Worm (Caenorhabditis elegans): ENCODE measurements around the gene C45G9.10.

C45G9.10 gene

DNA sequence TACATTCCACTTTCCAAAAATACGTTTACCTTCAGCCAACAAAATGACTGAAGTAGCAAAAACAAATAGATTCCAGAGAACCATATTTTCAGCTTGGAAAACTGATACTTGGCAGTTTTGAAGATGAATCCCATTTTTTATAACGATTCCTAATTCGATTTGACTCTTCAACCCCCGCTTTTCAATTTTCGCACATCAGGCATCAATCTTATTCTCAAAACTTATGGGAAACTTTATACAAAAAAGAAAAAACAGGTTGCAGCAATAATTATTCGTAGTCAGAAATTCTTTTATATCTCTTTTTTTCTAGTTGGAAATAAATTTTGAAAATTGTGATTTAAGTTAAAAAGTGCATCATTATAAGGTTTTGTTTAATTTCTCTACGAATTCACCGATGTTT is at the start of gene C45G9.10:
Gene C45G9.10, minus strand, starts transcription at position 101 of the 400 bp plus-strand sequence.
- TF ChIP-seq med-1 (GFP tag; optimal IDR thresholded peaks at IDR 0.05; ENCODE audit: insufficient read depth) (no peak), ref-1 (GFP tag; conservative IDR thresholded peaks at IDR 0.05) (no peak), tab-1 (GFP tag; IDR thresholded peaks at IDR 0.05) (no peak), klf-2 (GFP tag; conservative IDR thresholded peaks at IDR 0.05) (no peak), T22C8.4 (GFP tag; IDR thresholded peaks at IDR 0.05) (no peak), ztf-29 (GFP tag; IDR thresholded peaks at IDR 0.05) (no peak), cog-1 (tag; optimal IDR thresholded peaks at IDR 0.05) (no peak), flt-1 (GFP tag; IDR thresholded peaks at IDR 0.05) (no peak), ztf-23 (GFP tag; IDR thresholded peaks at IDR 0.05) (no peak)

DNA sequence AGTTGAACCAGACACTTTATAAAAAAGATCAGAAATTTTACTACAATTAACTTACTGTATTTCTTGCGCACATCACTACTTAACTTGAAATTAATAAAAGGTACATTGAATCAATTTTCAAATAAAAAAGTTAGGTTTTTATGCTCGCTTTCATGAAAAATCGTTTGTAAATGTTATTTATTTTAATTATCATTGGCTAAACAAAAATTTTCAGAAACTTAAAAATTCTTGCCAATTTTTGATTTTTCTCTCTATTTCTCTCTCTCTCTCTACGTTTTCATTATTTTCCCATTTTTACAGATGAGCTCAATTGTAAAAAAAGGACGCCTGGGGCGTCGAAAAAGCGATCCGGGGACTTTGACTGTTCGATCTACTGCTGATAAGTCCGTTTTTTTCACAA is 47.7 kb upstream of the C45G9.10 start, which contains the start of gene sax-2:
Gene sax-2, plus strand, starts transcription at position 301 of the 400 bp plus-strand sequence.
- TF ChIP-seq flt-1 (GFP tag; IDR thresholded peaks at IDR 0.05) (no peak), cog-1 (tag; optimal IDR thresholded peaks at IDR 0.05) (no peak), ref-1 (GFP tag; conservative IDR thresholded peaks at IDR 0.05) (no peak), klf-2 (GFP tag; conservative IDR thresholded peaks at IDR 0.05) (no peak), tab-1 (GFP tag; IDR thresholded peaks at IDR 0.05) (no peak), med-1 (GFP tag; optimal IDR thresholded peaks at IDR 0.05; ENCODE audit: insufficient read depth) (no peak), T22C8.4 (GFP tag; IDR thresholded peaks at IDR 0.05) (no peak), ztf-29 (GFP tag; IDR thresholded peaks at IDR 0.05) (no peak), ztf-23 (GFP tag; IDR thresholded peaks at IDR 0.05) (no peak)

DNA sequence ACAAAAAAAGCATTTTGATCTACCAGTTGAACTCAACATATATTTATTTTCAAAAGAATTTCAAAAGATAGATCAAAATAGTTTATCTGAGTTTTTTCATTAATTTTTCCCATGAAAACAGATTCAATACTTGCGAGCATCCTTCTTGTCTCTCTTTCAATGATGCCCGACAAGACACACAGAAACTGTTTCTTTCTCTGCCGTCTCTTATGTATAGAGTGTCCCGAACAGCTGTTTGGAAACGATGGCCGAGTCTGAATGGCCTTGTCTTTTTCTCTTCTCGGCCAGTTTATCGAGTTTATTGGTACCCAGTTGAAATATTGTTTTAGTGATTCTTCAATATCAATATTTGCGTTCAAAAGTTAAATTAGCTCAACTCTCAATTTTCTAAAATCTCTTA is 47.0 kb upstream of the C45G9.10 start:
- TF ChIP-seq ztf-23 (GFP tag; IDR thresholded peaks at IDR 0.05) (peak; percentile 57; the same call in 1 of the 2 replicates), tab-1 (GFP tag; IDR thresholded peaks at IDR 0.05) (no peak)

DNA sequence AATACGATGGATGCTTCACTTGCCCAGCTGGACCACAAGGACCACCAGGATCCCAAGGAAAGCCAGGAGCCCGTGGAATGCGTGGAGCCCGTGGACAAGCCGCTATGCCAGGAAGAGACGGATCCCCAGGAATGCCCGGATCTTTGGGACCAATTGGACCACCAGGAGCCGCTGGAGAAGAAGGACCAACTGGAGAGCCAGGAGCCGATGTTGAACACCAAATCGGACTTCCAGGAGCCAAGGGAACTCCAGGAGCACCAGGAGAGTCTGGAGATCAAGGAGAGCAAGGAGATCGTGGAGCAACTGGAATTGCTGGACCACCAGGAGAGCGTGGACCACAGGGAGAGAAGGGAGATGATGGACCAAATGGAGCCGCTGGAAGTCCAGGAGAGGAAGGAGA is 46.3 kb upstream of the C45G9.10 start:
- no peak for TF ChIP-seq med-1 (GFP tag; optimal IDR thresholded peaks at IDR 0.05; ENCODE audit: insufficient read depth)
- TF ChIP-seq klf-2 (GFP tag; conservative IDR thresholded peaks at IDR 0.05): 0 out of 2 replicates have a peak, but pooled peaks have one; percentile 14
- TF ChIP-seq cog-1 (tag; optimal IDR thresholded peaks at IDR 0.05): no peak

DNA sequence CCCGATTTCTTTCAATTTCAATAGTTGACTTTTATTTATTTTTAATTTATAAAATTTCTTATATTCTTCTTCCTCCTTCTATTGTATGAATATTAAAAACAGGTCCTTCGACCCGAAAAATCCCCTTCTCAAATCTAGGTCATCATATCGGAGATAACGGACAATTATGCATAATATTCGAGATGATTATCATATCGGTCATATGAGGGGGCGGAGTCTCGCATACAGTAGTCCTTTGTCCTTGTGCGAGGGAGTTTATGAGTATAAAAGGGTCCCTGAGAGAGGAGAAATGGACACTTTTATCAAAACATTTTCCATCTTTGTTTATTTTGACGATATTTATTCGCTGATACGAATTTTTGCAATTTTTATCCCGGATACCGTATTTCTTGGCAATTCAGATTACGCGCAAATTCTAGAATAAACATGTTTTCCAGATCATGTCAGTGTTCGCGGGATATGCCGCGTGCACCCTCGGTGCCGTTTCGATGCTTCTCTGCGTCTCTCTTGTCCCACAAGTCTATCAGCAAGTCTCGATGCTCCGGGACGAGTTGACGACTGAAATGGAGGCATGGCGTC is 45.3 kb upstream of the C45G9.10 start, which contains the start of gene dpy-17:
Gene dpy-17, plus strand, starts transcription at position 438 of the 579 bp plus-strand sequence.
- TF ChIP-seq ztf-23 (GFP tag; IDR thresholded peaks at IDR 0.05): no peak
- no peak for TF ChIP-seq flt-1 (GFP tag; IDR thresholded peaks at IDR 0.05)
- TF ChIP-seq ref-1 (GFP tag; conservative IDR thresholded peaks at IDR 0.05): no peak
- TF ChIP-seq ztf-29 (GFP tag; IDR thresholded peaks at IDR 0.05): no peak
- no peak for TF ChIP-seq T22C8.4 (GFP tag; IDR thresholded peaks at IDR 0.05)
- no peak for TF ChIP-seq cog-1 (tag; optimal IDR thresholded peaks at IDR 0.05)
- no peak for TF ChIP-seq tab-1 (GFP tag; IDR thresholded peaks at IDR 0.05)
- no peak for TF ChIP-seq med-1 (GFP tag; optimal IDR thresholded peaks at IDR 0.05; ENCODE audit: insufficient read depth)
- no peak for TF ChIP-seq klf-2 (GFP tag; conservative IDR thresholded peaks at IDR 0.05)

DNA sequence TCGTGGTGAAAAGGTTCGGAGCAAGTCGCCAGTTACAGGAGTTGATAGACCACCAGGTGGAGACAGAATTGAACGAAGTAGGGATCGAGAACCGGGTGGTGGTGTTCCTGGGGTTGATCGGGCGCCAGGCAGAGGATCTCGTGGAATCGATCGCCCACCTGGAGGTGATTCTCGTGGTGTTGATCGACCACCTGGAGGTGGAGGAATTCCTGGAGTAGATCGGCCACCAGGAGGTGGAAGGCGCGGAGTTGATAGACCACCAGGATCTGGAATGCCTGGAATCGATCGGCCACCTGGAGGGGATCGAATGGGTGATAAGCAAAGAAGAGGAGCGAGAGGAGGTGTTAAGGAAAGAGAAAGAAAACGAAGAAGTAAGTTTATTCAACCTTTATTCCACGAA is 43.8 kb upstream of the C45G9.10 start:
- TF ChIP-seq flt-1 (GFP tag; IDR thresholded peaks at IDR 0.05) (no peak), ztf-23 (GFP tag; IDR thresholded peaks at IDR 0.05) (no peak), klf-2 (GFP tag; conservative IDR thresholded peaks at IDR 0.05) (no peak), T22C8.4 (GFP tag; IDR thresholded peaks at IDR 0.05) (no peak), cog-1 (tag; optimal IDR thresholded peaks at IDR 0.05) (no peak), med-1 (GFP tag; optimal IDR thresholded peaks at IDR 0.05; ENCODE audit: insufficient read depth) (no peak), ztf-29 (GFP tag; IDR thresholded peaks at IDR 0.05) (no peak), ref-1 (GFP tag; conservative IDR thresholded peaks at IDR 0.05) (no peak), tab-1 (GFP tag; IDR thresholded peaks at IDR 0.05) (no peak)

DNA sequence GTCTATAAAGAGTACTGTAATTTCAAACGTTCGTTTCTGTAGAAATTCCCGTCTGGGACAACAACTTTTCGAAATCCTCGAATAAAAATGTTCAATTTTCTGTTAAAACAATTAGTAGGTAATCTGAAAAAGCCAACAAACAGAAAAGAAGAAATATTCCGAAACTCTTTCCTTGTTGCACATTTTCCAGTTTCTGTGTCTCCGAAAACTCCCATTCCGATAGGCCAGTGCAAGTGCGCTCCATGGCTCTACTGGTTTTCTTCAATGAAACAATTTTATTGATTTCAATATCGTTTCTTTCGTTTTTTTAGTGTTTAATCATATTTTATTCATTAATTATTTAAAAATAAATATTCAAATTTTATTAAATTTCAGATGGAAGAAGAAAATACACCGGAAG is 40.9 kb upstream of the C45G9.10 start, which contains the start of gene F54D8.6:
Gene F54D8.6, plus strand, starts transcription at position 370 of the 400 bp plus-strand sequence.
- TF ChIP-seq cog-1 (tag; optimal IDR thresholded peaks at IDR 0.05): no peak
- no peak for TF ChIP-seq med-1 (GFP tag; optimal IDR thresholded peaks at IDR 0.05; ENCODE audit: insufficient read depth)
- TF ChIP-seq ztf-29 (GFP tag; IDR thresholded peaks at IDR 0.05): no peak
- no peak for TF ChIP-seq klf-2 (GFP tag; conservative IDR thresholded peaks at IDR 0.05)
- TF ChIP-seq tab-1 (GFP tag; IDR thresholded peaks at IDR 0.05): no peak
- TF ChIP-seq T22C8.4 (GFP tag; IDR thresholded peaks at IDR 0.05): no peak
- TF ChIP-seq flt-1 (GFP tag; IDR thresholded peaks at IDR 0.05): no peak
- TF ChIP-seq ztf-23 (GFP tag; IDR thresholded peaks at IDR 0.05): no peak
- TF ChIP-seq ref-1 (GFP tag; conservative IDR thresholded peaks at IDR 0.05): no peak

DNA sequence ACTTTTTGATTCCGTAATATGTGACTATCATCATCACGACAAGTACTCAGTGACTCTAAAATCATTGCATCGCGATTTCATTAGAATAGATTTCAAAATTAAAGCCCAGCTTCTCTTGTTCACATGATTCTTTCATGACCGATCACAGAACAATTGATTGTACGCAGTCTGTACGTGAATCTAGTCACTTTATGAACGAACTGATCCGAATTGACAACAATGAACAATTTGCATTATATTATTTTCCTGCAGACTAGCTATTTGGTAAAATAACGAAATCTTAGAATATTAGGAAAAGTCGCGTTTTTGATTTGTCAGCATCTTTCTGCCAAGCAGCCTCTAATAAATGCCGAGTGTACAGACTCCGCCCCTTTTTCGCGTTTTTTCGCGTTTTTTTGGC is 37.8 kb upstream of the C45G9.10 start:
- TF ChIP-seq T22C8.4 (GFP tag; IDR thresholded peaks at IDR 0.05): no peak
- no peak for TF ChIP-seq ref-1 (GFP tag; conservative IDR thresholded peaks at IDR 0.05)
- TF ChIP-seq flt-1 (GFP tag; IDR thresholded peaks at IDR 0.05): no peak
- TF ChIP-seq klf-2 (GFP tag; conservative IDR thresholded peaks at IDR 0.05): no peak
- no peak for TF ChIP-seq cog-1 (tag; optimal IDR thresholded peaks at IDR 0.05)
- TF ChIP-seq med-1 (GFP tag; optimal IDR thresholded peaks at IDR 0.05; ENCODE audit: insufficient read depth): no peak
- TF ChIP-seq ztf-29 (GFP tag; IDR thresholded peaks at IDR 0.05): no peak
- no peak for TF ChIP-seq tab-1 (GFP tag; IDR thresholded peaks at IDR 0.05)
- TF ChIP-seq ztf-23 (GFP tag; IDR thresholded peaks at IDR 0.05): no peak

DNA sequence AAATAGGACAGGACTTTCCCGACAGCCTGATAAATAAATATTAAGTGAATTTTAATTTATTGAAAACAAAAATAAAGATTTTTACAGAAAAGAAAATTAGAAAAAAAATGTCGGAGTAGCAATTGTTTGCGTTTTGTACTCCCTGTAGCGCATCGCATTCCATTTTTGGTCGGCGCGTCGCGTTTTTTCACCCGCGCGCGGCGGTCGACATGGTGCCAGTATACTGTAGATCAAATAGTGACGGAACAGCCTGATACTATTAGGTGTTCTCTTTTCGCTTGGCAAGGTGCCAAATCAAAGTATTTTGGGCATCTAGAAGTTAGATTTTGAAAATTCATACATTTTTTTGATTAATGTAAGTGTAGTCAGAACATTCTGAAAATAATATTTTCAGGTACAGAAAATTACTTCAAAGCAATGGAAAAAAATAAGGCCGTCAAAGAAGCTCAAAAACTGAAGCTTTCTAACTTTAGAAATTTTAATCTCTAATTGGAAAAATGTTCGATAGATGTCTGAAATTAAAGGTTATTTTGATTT is 37.1 kb upstream of the C45G9.10 start:
- TF ChIP-seq med-1 (GFP tag; optimal IDR thresholded peaks at IDR 0.05; ENCODE audit: insufficient read depth) (no peak), klf-2 (GFP tag; conservative IDR thresholded peaks at IDR 0.05) (no peak), flt-1 (GFP tag; IDR thresholded peaks at IDR 0.05) (no peak), ztf-29 (GFP tag; IDR thresholded peaks at IDR 0.05) (no peak), ref-1 (GFP tag; conservative IDR thresholded peaks at IDR 0.05) (no peak), ztf-23 (GFP tag; IDR thresholded peaks at IDR 0.05) (no peak), tab-1 (GFP tag; IDR thresholded peaks at IDR 0.05) (no peak), T22C8.4 (GFP tag; IDR thresholded peaks at IDR 0.05) (no peak), cog-1 (tag; optimal IDR thresholded peaks at IDR 0.05) (no peak)

DNA sequence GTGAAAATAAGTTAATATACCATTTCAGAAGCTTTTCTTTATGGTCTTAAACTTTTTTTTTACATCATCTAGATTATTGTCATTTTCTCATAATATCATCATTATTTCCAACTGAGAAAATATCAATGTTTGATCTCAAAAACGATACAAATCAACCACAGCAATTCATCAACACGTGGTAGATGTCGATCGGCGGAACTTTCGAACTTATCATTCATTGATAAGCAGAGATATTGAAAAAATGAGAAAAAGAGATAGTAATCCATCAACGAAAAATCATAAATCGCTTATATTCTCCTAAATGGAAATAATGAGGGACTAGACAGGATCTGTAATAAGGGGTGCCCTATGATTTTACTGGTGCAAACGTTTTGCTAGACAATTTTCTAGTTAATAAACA is 35.0 kb upstream of the C45G9.10 start:
- TF ChIP-seq T22C8.4 (GFP tag; IDR thresholded peaks at IDR 0.05) (no peak), ref-1 (GFP tag; conservative IDR thresholded peaks at IDR 0.05) (no peak), tab-1 (GFP tag; IDR thresholded peaks at IDR 0.05) (no peak), ztf-29 (GFP tag; IDR thresholded peaks at IDR 0.05) (no peak), klf-2 (GFP tag; conservative IDR thresholded peaks at IDR 0.05) (no peak), med-1 (GFP tag; optimal IDR thresholded peaks at IDR 0.05; ENCODE audit: insufficient read depth) (no peak), cog-1 (tag; optimal IDR thresholded peaks at IDR 0.05) (no peak), flt-1 (GFP tag; IDR thresholded peaks at IDR 0.05) (no peak), ztf-23 (GFP tag; IDR thresholded peaks at IDR 0.05) (no peak)

Measured in whole organism, midembryonic.